Fruit fly (Drosophila melanogaster) whole organism, embryonic: Measurements from ENCODE around the gene scpr-B.

Experiments
- Asciz ChIP-seq: fragments of 200-800 bp; sonication (Bioruptor generic); optimal IDR thresholded peaks from 2 replicates; lab custom pipeline; 2017; ENCODE audit warnings: missing biosample characterization, mild to moderate bottlenecking, missing genetic modification characterization, missing genetic modification reagents
- CG11085 ChIP-seq: fragments of 200-800 bp; sonication (Bioruptor generic); IDR thresholded peaks from 2 replicates; pipeline ENCODE4 v1.3.6; 2022; ENCODE audit warnings: missing biosample characterization, missing genetic modification characterization
- CG11504 ChIP-seq: fragments of 200-800 bp; sonication (Bioruptor generic); optimal IDR thresholded peaks from 3 replicates; lab custom pipeline; 2019; ENCODE audit warnings: missing biosample characterization, mild to moderate bottlenecking, missing genetic modification characterization, moderate library complexity
- CG12104 ChIP-seq: fragments of 200-800 bp; sonication (Bioruptor generic); optimal IDR thresholded peaks from 3 replicates; lab custom pipeline; 2016; ENCODE audit warnings: missing biosample characterization, missing genetic modification characterization
- CG12744 ChIP-seq: fragments of 200-800 bp; sonication (Bioruptor generic); optimal IDR thresholded peaks from 2 replicates; lab custom pipeline; 2016; ENCODE audit warnings: missing biosample characterization, missing genetic modification characterization
- CG14965 ChIP-seq: fragments of 200-800 bp; sonication (Bioruptor generic); optimal IDR thresholded peaks from 2 replicates; lab custom pipeline; 2016; ENCODE audit warnings: missing biosample characterization, missing genetic modification characterization, borderline replicate concordance
- CG17385 ChIP-seq: fragments of 200-800 bp; sonication (Bioruptor generic); optimal IDR thresholded peaks from 3 replicates; lab custom pipeline; 2018; ENCODE audit warnings: missing biosample characterization, mild to moderate bottlenecking, missing genetic modification characterization
- CG17802 ChIP-seq: fragments of 200-800 bp; sonication (Bioruptor generic); optimal IDR thresholded peaks from 2 replicates; lab custom pipeline; 2018; ENCODE audit warnings: missing biosample characterization, mild to moderate bottlenecking, missing genetic modification characterization, moderate library complexity
- CG17829 ChIP-seq: fragments of 200-800 bp; optimal IDR thresholded peaks from 2 replicates; lab custom pipeline; 2019; ENCODE audit warnings: missing biosample characterization, mild to moderate bottlenecking, missing genetic modification characterization, moderate library complexity
- CG18011 ChIP-seq: fragments of 200-800 bp; sonication (Bioruptor generic); optimal IDR thresholded peaks from 2 replicates; lab custom pipeline; 2017; ENCODE audit warnings: missing biosample characterization, missing genetic modification characterization, mild to moderate bottlenecking, moderate library complexity, missing genotype
- CG18262 ChIP-seq: fragments of 200-800 bp; optimal IDR thresholded peaks from 3 replicates; lab custom pipeline; 2019; ENCODE audit warnings: missing biosample characterization, mild to moderate bottlenecking, missing genetic modification characterization, moderate library complexity
- CG1832 ChIP-seq: fragments of 200-800 bp; sonication (Bioruptor generic); optimal IDR thresholded peaks from 2 replicates; lab custom pipeline; 2017; ENCODE audit warnings: missing biosample characterization, mild to moderate bottlenecking, missing genetic modification characterization, inconsistent platforms
- CG18599 ChIP-seq: fragments of 200-800 bp; sonication (Bioruptor generic); optimal IDR thresholded peaks from 3 replicates; lab custom pipeline; 2017; ENCODE audit warnings: missing biosample characterization, missing genetic modification characterization, mild to moderate bottlenecking, moderate library complexity, missing genetic modification reagents
- CG2120 ChIP-seq: fragments of 200-800 bp; sonication (Bioruptor generic); optimal IDR thresholded peaks from 3 replicates; lab custom pipeline; 2016; ENCODE audit warnings: missing biosample characterization, missing genetic modification characterization
- CG2712 ChIP-seq: fragments of 200-800 bp; optimal IDR thresholded peaks from 3 replicates; lab custom pipeline; 2019; ENCODE audit warnings: missing biosample characterization, mild to moderate bottlenecking, missing genetic modification characterization, moderate library complexity
- CG3995 ChIP-seq: fragments of 200-800 bp; sonication (Bioruptor generic); optimal IDR thresholded peaks from 3 replicates; lab custom pipeline; 2016; ENCODE audit warnings: missing biosample characterization, missing genetic modification characterization
- CG6654 ChIP-seq: fragments of 200-800 bp; sonication (Bioruptor generic); optimal IDR thresholded peaks from 2 replicates; lab custom pipeline; 2017; ENCODE audit warnings: missing biosample characterization, mild to moderate bottlenecking, missing genetic modification characterization
- CG6854 ChIP-seq: fragments of 200-800 bp; sonication (Bioruptor generic); optimal IDR thresholded peaks from 3 replicates; lab custom pipeline; 2017; ENCODE audit warnings: missing biosample characterization, mild to moderate bottlenecking, missing genetic modification characterization
- Dip2 ChIP-seq: fragments of 200-800 bp; sonication (Bioruptor generic); IDR thresholded peaks from 2 replicates; pipeline ENCODE4 v1.3.6; 2022; ENCODE audit warnings: missing biosample characterization, missing genetic modification characterization
- Eip74EF ChIP-seq, 2 experiments: fragments of 200-800 bp in 1 of 2; fragments of >200 bp in 1 of 2; sonication (Bioruptor generic) in 1 of 2; optimal IDR thresholded peaks; 2 replicates each; lab custom pipeline; 2017 to 2019; ENCODE audit warnings: missing biosample characterization in 2 of 2, missing genetic modification characterization in 2 of 2, mild to moderate bottlenecking in 1 of 2, moderate library complexity in 1 of 2
- HHEX ChIP-seq: fragments of 200-800 bp; sonication (Bioruptor generic); optimal IDR thresholded peaks from 3 replicates; lab custom pipeline; 2017; ENCODE audit warnings: missing biosample characterization, mild to moderate bottlenecking, missing genetic modification characterization, missing genetic modification reagents
- Hmr ChIP-seq: fragments of 200-800 bp; sonication (Bioruptor generic); optimal IDR thresholded peaks from 3 replicates; lab custom pipeline; 2017; ENCODE audit warnings: mild to moderate bottlenecking, missing biosample characterization, missing genetic modification reagents, missing genetic modification characterization
- NC2α ChIP-seq: fragments of 200-800 bp; sonication (Bioruptor generic); optimal IDR thresholded peaks from 2 replicates; lab custom pipeline; 2016; ENCODE audit warnings: missing biosample characterization, missing genetic modification characterization
- Nf-YB ChIP-seq: fragments of 200-800 bp; sonication (Bioruptor generic); optimal IDR thresholded peaks from 3 replicates; lab custom pipeline; 2019; ENCODE audit warnings: missing biosample characterization, mild to moderate bottlenecking, missing genetic modification characterization, moderate library complexity
- Xbp1 ChIP-seq: fragments of 200-800 bp; sonication (Bioruptor generic); optimal IDR thresholded peaks from 3 replicates; lab custom pipeline; 2016; ENCODE audit warnings: missing biosample characterization, mild to moderate bottlenecking, missing genetic modification characterization
- ara ChIP-seq: fragments of 200-800 bp; sonication (Bioruptor generic); IDR thresholded peaks from 2 replicates; pipeline ENCODE4 v1.3.6; 2022; ENCODE audit warnings: missing biosample characterization, missing genetic modification characterization
- az2 ChIP-seq: fragments of 200-800 bp; sonication (Bioruptor generic); optimal IDR thresholded peaks from 3 replicates; lab custom pipeline; 2016; ENCODE audit warnings: missing biosample characterization, missing genetic modification characterization
- br ChIP-seq: fragments of >200 bp; optimal IDR thresholded peaks from 2 replicates; lab custom pipeline; 2017
- caup ChIP-seq: fragments of 200-800 bp; sonication (Bioruptor generic); optimal IDR thresholded peaks from 3 replicates; lab custom pipeline; 2017; ENCODE audit warnings: missing biosample characterization, mild to moderate bottlenecking, missing genetic modification characterization, moderate library complexity; ENCODE audit not compliant: severe bottlenecking
- chif ChIP-seq, 2 experiments: fragments of 200-800 bp; sonication (Bioruptor generic); optimal IDR thresholded peaks; 3 replicates each; lab custom pipeline; 2016; ENCODE audit warnings: missing biosample characterization in 2 of 2, missing genetic modification characterization in 2 of 2
- cwo ChIP-seq: fragments of 200-800 bp; sonication (Bioruptor generic); optimal IDR thresholded peaks from 3 replicates; lab custom pipeline; 2017; ENCODE audit warnings: missing biosample characterization, missing genetic modification characterization, mild to moderate bottlenecking, moderate library complexity, missing genetic modification reagents
- danr ChIP-seq: fragments of 200-800 bp; sonication (Bioruptor generic); IDR thresholded peaks from 2 replicates; pipeline ENCODE4 v1.3.6; 2022; ENCODE audit warnings: missing biosample characterization, missing genetic modification characterization
- dmrt99B ChIP-seq: fragments of 200-800 bp; sonication (Bioruptor generic); optimal IDR thresholded peaks from 2 replicates; lab custom pipeline; 2018; ENCODE audit warnings: missing biosample characterization, mild to moderate bottlenecking, missing genetic modification characterization, moderate library complexity
- fd96Cb ChIP-seq: fragments of 200-800 bp; sonication (Bioruptor generic); optimal IDR thresholded peaks from 2 replicates; lab custom pipeline; 2018; ENCODE audit warnings: missing biosample characterization, mild to moderate bottlenecking, missing genetic modification characterization, moderate library complexity
- gcm ChIP-seq: fragments of 200-800 bp; sonication (Bioruptor generic); optimal IDR thresholded peaks from 2 replicates; lab custom pipeline; 2019; ENCODE audit warnings: missing biosample characterization, mild to moderate bottlenecking, missing genetic modification characterization, moderate library complexity
- grau ChIP-seq: fragments of 200-800 bp; optimal IDR thresholded peaks from 3 replicates; lab custom pipeline; 2019; ENCODE audit warnings: missing biosample characterization, mild to moderate bottlenecking, missing genetic modification characterization, moderate library complexity
- hb ChIP-seq: fragments of 200-800 bp; sonication (Bioruptor generic); IDR thresholded peaks from 3 replicates; pipeline ENCODE4 v1.3.6; 2022; ENCODE audit warnings: missing biosample characterization, missing genetic modification characterization; ENCODE audit not compliant: partially characterized antibody
- hbn ChIP-seq: fragments of 200-800 bp; sonication (Bioruptor generic); IDR thresholded peaks from 2 replicates; pipeline ENCODE4 v1.3.6; 2022; ENCODE audit warnings: missing biosample characterization, missing genetic modification characterization; ENCODE audit not compliant: partially characterized antibody
- klu ChIP-seq: fragments of 200-800 bp; sonication (Bioruptor generic); IDR thresholded peaks from 2 replicates; pipeline ENCODE4 v1.3.6; 2022; ENCODE audit warnings: missing biosample characterization, missing genetic modification characterization
- lmd ChIP-seq: fragments of 200-800 bp; sonication (Bioruptor generic); IDR thresholded peaks from 2 replicates; pipeline ENCODE4 v1.3.6; 2022; ENCODE audit warnings: missing biosample characterization, missing genetic modification characterization
- luna ChIP-seq: fragments of 200-800 bp; sonication (Bioruptor generic); optimal IDR thresholded peaks from 2 replicates; lab custom pipeline; 2016; ENCODE audit warnings: missing biosample characterization, missing genetic modification characterization
- mirr ChIP-seq: fragments of 200-800 bp; sonication (Bioruptor generic); optimal IDR thresholded peaks from 3 replicates; lab custom pipeline; 2018; ENCODE audit warnings: missing biosample characterization, mild to moderate bottlenecking, missing genetic modification characterization
- pfk ChIP-seq: fragments of 200-800 bp; sonication (Bioruptor generic); optimal IDR thresholded peaks from 2 replicates; lab custom pipeline; 2018; ENCODE audit warnings: missing biosample characterization, mild to moderate bottlenecking, missing genetic modification characterization, moderate library complexity
- phol ChIP-seq: fragments of 200-800 bp; sonication (Bioruptor generic); optimal IDR thresholded peaks from 3 replicates; lab custom pipeline; 2018; ENCODE audit warnings: missing biosample characterization, mild to moderate bottlenecking, missing genetic modification characterization, moderate library complexity
- run ChIP-seq: fragments of 200-800 bp; sonication (Bioruptor generic); optimal IDR thresholded peaks from 3 replicates; lab custom pipeline; 2018; ENCODE audit warnings: missing biosample characterization, mild to moderate bottlenecking, missing genetic modification characterization
- salm ChIP-seq: fragments of 200-800 bp; sonication (Bioruptor generic); optimal IDR thresholded peaks from 2 replicates; lab custom pipeline; 2018; ENCODE audit warnings: missing biosample characterization, mild to moderate bottlenecking, missing genetic modification characterization
- schlank ChIP-seq: fragments of 200-800 bp; sonication (Bioruptor generic); optimal IDR thresholded peaks from 2 replicates; lab custom pipeline; 2018; ENCODE audit warnings: missing biosample characterization, mild to moderate bottlenecking, missing genetic modification characterization
- toy ChIP-seq: fragments of 200-800 bp; sonication (Bioruptor generic); IDR thresholded peaks from 2 replicates; pipeline ENCODE4 v1.3.6; 2022; ENCODE audit warnings: missing biosample characterization, missing genetic modification characterization
- tx ChIP-seq: fragments of 200-800 bp; sonication (Bioruptor generic); optimal IDR thresholded peaks from 2 replicates; lab custom pipeline; 2016; ENCODE audit warnings: missing biosample characterization, missing genetic modification characterization
- zen ChIP-seq: fragments of 200-800 bp; sonication (Bioruptor generic); optimal IDR thresholded peaks from 3 replicates; lab custom pipeline; 2018; ENCODE audit warnings: missing biosample characterization, mild to moderate bottlenecking, missing genetic modification characterization, moderate library complexity

scpr-B gene

DNA sequence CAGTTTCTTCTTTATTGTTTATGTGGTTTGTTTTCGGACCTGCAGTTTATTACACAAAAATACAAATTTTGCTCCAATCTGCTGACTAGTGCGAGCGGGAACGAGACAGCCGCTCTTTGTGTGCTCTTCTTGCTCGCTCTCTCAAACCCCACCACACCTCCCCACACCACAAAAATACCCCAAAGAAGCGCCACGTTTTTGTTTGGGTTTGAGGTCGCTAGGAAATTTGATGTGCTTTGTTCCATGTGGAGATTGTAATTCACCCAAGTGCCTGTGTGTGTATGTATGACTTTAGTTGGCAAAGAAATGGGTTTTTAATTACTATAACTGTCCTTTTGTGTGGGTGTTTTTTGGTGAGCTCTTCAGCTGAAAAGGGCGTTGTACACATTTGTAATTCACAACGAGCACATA is 42.7 kb downstream of the scpr-B start (continued):
- peak; percentile 79 for TF ChIP-seq cwo
- peak; percentile 3 for TF ChIP-seq CG17385 (GFP tag; lab: Kevin White, UChicago)
- TF ChIP-seq CG1832 (GFP tag; lab: Kevin White, UChicago): peak; percentile 76
- no peak for TF ChIP-seq CG11085 (GFP tag; lab: Robert Waterston, UW)
- TF ChIP-seq CG17829 (tag; lab: Kevin White, UChicago): no peak
- no peak for TF ChIP-seq gcm
- TF ChIP-seq toy (GFP tag; lab: Robert Waterston, UW): no peak
- TF ChIP-seq Asciz (GFP tag; lab: Kevin White, UChicago): peak; percentile 15
- TF ChIP-seq Dip2 (GFP tag; lab: Robert Waterston, UW): no peak
- TF ChIP-seq dmrt99B (tag; lab: Kevin White, UChicago): peak; percentile 27
- TF ChIP-seq az2: no peak
- no peak for TF ChIP-seq CG14965 (GFP tag; lab: Kevin White, UChicago)
- TF ChIP-seq Xbp1 (GFP tag; lab: Kevin White, UChicago): peak; percentile 23
- TF ChIP-seq CG6654 (GFP tag; lab: Kevin White, UChicago): no peak
- TF ChIP-seq zen (tag; lab: Kevin White, UChicago): no peak
- TF ChIP-seq lmd: no peak
- TF ChIP-seq luna: no peak
- TF ChIP-seq CG18011 (GFP tag; lab: Kevin White, UChicago): no peak
- peak; percentile 53 for TF ChIP-seq run (tag; lab: Kevin White, UChicago)
- TF ChIP-seq Nf-YB (GFP tag; lab: Kevin White, UChicago): no peak
- no peak; the same call in 1 of the 2 replicates for TF ChIP-seq hbn (GFP tag; lab: Robert Waterston, UW)
- peak; percentile 21 for TF ChIP-seq CG18599 (GFP tag; lab: Kevin White, UChicago)
- TF ChIP-seq CG6854 (GFP tag; lab: Kevin White, UChicago): no peak
- TF ChIP-seq schlank (tag; lab: Kevin White, UChicago): no peak
- TF ChIP-seq br (lab: Kevin White, UChicago): no peak
- no peak for TF ChIP-seq pfk
- TF ChIP-seq CG11504 (tag; lab: Kevin White, UChicago): no peak
- no peak for TF ChIP-seq CG12744 (GFP tag; lab: Kevin White, UChicago)
- no peak for TF ChIP-seq CG17802 (tag; lab: Kevin White, UChicago)
- peak; percentile 38 for TF ChIP-seq caup
- no peak for TF ChIP-seq NC2α (GFP tag; lab: Kevin White, UChicago)
- TF ChIP-seq CG2120 (GFP tag; lab: Kevin White, UChicago): peak; percentile 3
- TF ChIP-seq tx: no peak
- no peak for TF ChIP-seq ara
- no peak for TF ChIP-seq salm
- peak in 1 of 2 experiments; percentile 3 for TF ChIP-seq Eip74EF (GFP tag; optimal IDR thresholded peaks at IDR 0.05; lab: Kevin White, UChicago)
- TF ChIP-seq HHEX (GFP tag; lab: Kevin White, UChicago): no peak
- no peak for TF ChIP-seq klu (GFP tag; lab: Robert Waterston, UW)
- no peak for TF ChIP-seq hb
- no peak for TF ChIP-seq CG2712 (tag; lab: Kevin White, UChicago)
- TF ChIP-seq CG3995 (GFP tag; lab: Kevin White, UChicago): no peak
- peak; percentile 92 for TF ChIP-seq CG18262
- peak; percentile 15 for TF ChIP-seq grau
- TF ChIP-seq mirr (GFP tag; lab: Kevin White, UChicago): peak; percentile 31
- TF ChIP-seq danr: no peak
- no peak for TF ChIP-seq fd96Cb
- no peak for TF ChIP-seq CG12104 (GFP tag; lab: Kevin White, UChicago)
- no peak for TF ChIP-seq phol (tag; lab: Kevin White, UChicago)
- TF ChIP-seq Hmr: peak; percentile 17
- TF ChIP-seq chif (GFP tag; optimal IDR thresholded peaks at IDR 0.05; lab: Kevin White, UChicago): no peak
